Worm (Caenorhabditis elegans) whole organism, late embryonic: ENCODE data around the gene clec-218.

Source experiments
- C38D4.7 ChIP-seq: fragments of 200-800 bp; sonication (Bioruptor generic); optimal IDR thresholded peaks from 2 replicates; lab custom pipeline; 2018; ENCODE audit warnings: mild to moderate bottlenecking, missing genetic modification characterization, moderate library complexity, missing compliant biosample characterization
- F13H6.1 ChIP-seq: sonication (generic microtip); optimal IDR thresholded peaks from 2 replicates; lab custom pipeline; 2016; ENCODE audit warnings: missing genetic modification characterization, missing compliant biosample characterization
- K02D7.2 ChIP-seq: sonication (generic microtip); optimal IDR thresholded peaks from 2 replicates; lab custom pipeline; 2017; ENCODE audit warnings: mild to moderate bottlenecking, missing genetic modification characterization, missing compliant biosample characterization
- T23F11.4 ChIP-seq: fragments of 200-800 bp; sonication (Bioruptor generic); optimal IDR thresholded peaks from 2 replicates; lab custom pipeline; 2018; ENCODE audit warnings: mild to moderate bottlenecking, missing genetic modification characterization, missing compliant biosample characterization
- Y22D7AL.16 ChIP-seq: sonication (generic microtip); optimal IDR thresholded peaks from 2 replicates; lab custom pipeline; 2016; ENCODE audit warnings: missing genetic modification characterization, missing compliant biosample characterization
- ama-1 ChIP-seq: fragments of 150-350 bp; optimal IDR thresholded peaks from 2 replicates; lab custom pipeline; 2014
- ceh-14 ChIP-seq: sonication (generic microtip); optimal IDR thresholded peaks from 2 replicates; lab custom pipeline; 2016; ENCODE audit warnings: missing genotype, missing genetic modification characterization, missing compliant biosample characterization
- ceh-18 ChIP-seq: sonication (generic microtip); optimal IDR thresholded peaks from 2 replicates; lab custom pipeline; 2016; ENCODE audit warnings: missing genetic modification characterization, missing compliant biosample characterization
- ceh-22 ChIP-seq: sonication (generic microtip); optimal IDR thresholded peaks from 2 replicates; lab custom pipeline; 2017; ENCODE audit warnings: missing biosample characterization, missing genetic modification characterization
- ceh-31 ChIP-seq: sonication (generic microtip); optimal IDR thresholded peaks from 2 replicates; lab custom pipeline; 2016; ENCODE audit warnings: missing genetic modification characterization, missing compliant biosample characterization
- ceh-34 ChIP-seq: sonication (generic microtip); optimal IDR thresholded peaks from 2 replicates; lab custom pipeline; 2016; ENCODE audit warnings: mild to moderate bottlenecking, missing genetic modification characterization, missing compliant biosample characterization
- ceh-48 ChIP-seq: sonication (generic microtip); optimal IDR thresholded peaks from 2 replicates; lab custom pipeline; 2016; ENCODE audit warnings: missing genetic modification characterization, inconsistent platforms, missing compliant biosample characterization
- dve-1 ChIP-seq: sonication (generic microtip); optimal IDR thresholded peaks from 2 replicates; lab custom pipeline; 2017; ENCODE audit warnings: antibody characterized with exemption, mild to moderate bottlenecking, missing genetic modification characterization, missing compliant biosample characterization
- elt-2 ChIP-seq: sonication (generic microtip); optimal IDR thresholded peaks from 2 replicates; lab custom pipeline; 2016; ENCODE audit warnings: missing genetic modification reagents, missing genetic modification characterization, missing compliant biosample characterization
- eyg-1 ChIP-seq: sonication (generic microtip); optimal IDR thresholded peaks from 2 replicates; lab custom pipeline; 2016; ENCODE audit warnings: missing genotype, missing genetic modification characterization, missing compliant biosample characterization
- fax-1 ChIP-seq: sonication (generic microtip); optimal IDR thresholded peaks from 2 replicates; lab custom pipeline; 2016; ENCODE audit warnings: missing genotype, missing genetic modification characterization, missing compliant biosample characterization
- fkh-6 ChIP-seq: sonication (generic microtip); optimal IDR thresholded peaks from 2 replicates; lab custom pipeline; 2016; ENCODE audit warnings: missing genetic modification characterization, missing compliant biosample characterization
- gmeb-2 ChIP-seq: sonication (generic microtip); optimal IDR thresholded peaks from 2 replicates; lab custom pipeline; 2016; ENCODE audit warnings: missing genetic modification characterization, inconsistent platforms, missing compliant biosample characterization
- hlh-13 ChIP-seq: fragments of 200-800 bp; sonication (Bioruptor generic); optimal IDR thresholded peaks from 2 replicates; lab custom pipeline; 2018; ENCODE audit warnings: mild to moderate bottlenecking, missing genetic modification characterization, missing compliant biosample characterization
- hlh-6 ChIP-seq: sonication (generic microtip); optimal IDR thresholded peaks from 2 replicates; lab custom pipeline; 2016; ENCODE audit warnings: missing genotype, missing genetic modification characterization, missing compliant biosample characterization
- mec-3 ChIP-seq: sonication (generic microtip); optimal IDR thresholded peaks from 2 replicates; lab custom pipeline; 2016; ENCODE audit warnings: borderline replicate concordance, missing genetic modification characterization, missing compliant biosample characterization
- nfya-1 ChIP-seq: sonication (generic microtip); optimal IDR thresholded peaks from 2 replicates; lab custom pipeline; 2017; ENCODE audit warnings: missing genetic modification characterization, mild to moderate bottlenecking, missing compliant biosample characterization, antibody characterized with exemption, moderate library complexity
- nhr-232 ChIP-seq: sonication (generic microtip); optimal IDR thresholded peaks from 2 replicates; lab custom pipeline; 2016; ENCODE audit warnings: missing genetic modification characterization, missing compliant biosample characterization
- odd-2 ChIP-seq: sonication (generic microtip); optimal IDR thresholded peaks from 2 replicates; lab custom pipeline; 2017; ENCODE audit warnings: antibody characterized with exemption, mild to moderate bottlenecking, missing genetic modification characterization, missing compliant biosample characterization
- pag-3 ChIP-seq: sonication (generic microtip); optimal IDR thresholded peaks from 2 replicates; lab custom pipeline; 2016; ENCODE audit warnings: missing compliant biosample characterization, missing genetic modification characterization, borderline replicate concordance
- pat-9 ChIP-seq: fragments of 200-800 bp; sonication (Bioruptor generic); optimal IDR thresholded peaks from 2 replicates; lab custom pipeline; 2018; ENCODE audit warnings: mild to moderate bottlenecking, missing genetic modification characterization, moderate library complexity, missing compliant biosample characterization
- pax-1 ChIP-seq: fragments of 150-350 bp; optimal IDR thresholded peaks from 2 replicates; lab custom pipeline; 2014; ENCODE audit warnings: missing biosample characterization, missing genetic modification characterization
- pha-4 ChIP-seq: fragments of 150-350 bp; optimal IDR thresholded peaks from 2 replicates; lab custom pipeline; 2018; ENCODE audit warnings: missing biosample characterization, missing genetic modification reagents, missing genetic modification characterization
- pros-1 ChIP-seq: fragments of 150-350 bp; optimal IDR thresholded peaks from 2 replicates; lab custom pipeline; 2014; ENCODE audit warnings: missing biosample characterization, missing genetic modification reagents, missing genetic modification characterization
- rnt-1 ChIP-seq: sonication (generic microtip); optimal IDR thresholded peaks from 2 replicates; lab custom pipeline; 2016; ENCODE audit warnings: missing genetic modification characterization, missing compliant biosample characterization
- sdc-2 ChIP-seq: sonication (generic microtip); optimal IDR thresholded peaks from 2 replicates; lab custom pipeline; 2016; ENCODE audit warnings: missing genotype, missing genetic modification characterization, missing compliant biosample characterization
- tbx-2 ChIP-seq: sonication (generic microtip); optimal IDR thresholded peaks from 2 replicates; lab custom pipeline; 2016; ENCODE audit warnings: missing genetic modification characterization, missing compliant biosample characterization
- tbx-7 ChIP-seq: sonication (generic microtip); optimal IDR thresholded peaks from 2 replicates; lab custom pipeline; 2016; ENCODE audit warnings: missing genotype, missing genetic modification characterization, missing compliant biosample characterization
- ttx-3 ChIP-seq: sonication (generic microtip); optimal IDR thresholded peaks from 2 replicates; lab custom pipeline; 2016; ENCODE audit warnings: missing genetic modification reagents, missing genetic modification characterization, missing compliant biosample characterization
- unc-3 ChIP-seq, 2 experiments: fragments of 200-800 bp in 1 of 2; sonication (Bioruptor generic) in 1 of 2; sonication (generic microtip) in 1 of 2; conservative IDR thresholded peaks in 1 of 2; optimal IDR thresholded peaks in 1 of 2; 2 replicates each; pipeline versions ENCODE4 v1.3.6 to Lab custom; 2016 to 2022; ENCODE audit warnings: missing compliant biosample characterization in 2 of 2, missing genetic modification characterization in 2 of 2, missing genetic modification reagents in 1 of 2
- unc-42 ChIP-seq: sonication (generic microtip); optimal IDR thresholded peaks from 2 replicates; lab custom pipeline; 2016; ENCODE audit warnings: missing genotype, missing genetic modification characterization, missing compliant biosample characterization
- unc-55 ChIP-seq: sonication (generic microtip); optimal IDR thresholded peaks from 2 replicates; lab custom pipeline; 2017; ENCODE audit warnings: missing biosample characterization, missing genetic modification reagents, missing genetic modification characterization
- unc-86 ChIP-seq: sonication (generic microtip); optimal IDR thresholded peaks from 2 replicates; lab custom pipeline; 2016; ENCODE audit warnings: missing genetic modification characterization, missing compliant biosample characterization

The clec-218 gene

ce11 chrV:8271995-8272394 is 35.7 kb upstream of the clec-218 start, which contains the start of gene asp-5:
asp-5 (plus strand) TSS chrV:8272385.
- no peak for TF ChIP-seq nhr-232
- peak; percentile 34 for TF ChIP-seq elt-2 (tag; lab: Kevin White, UChicago)
- TF ChIP-seq, all 69 proteins: peak for 1

- TF ChIP-seq unc-55 (GFP tag; lab: Kevin White, UChicago) = no peak
- no peak for TF ChIP-seq odd-2 (tag; lab: Kevin White, UChicago)
Measured at ce11 chrV:8278830-8279229, 28.9 kb upstream of the clec-218 start, which contains the start of gene str-136. str-136 (minus strand) TSS chrV:8278930.

ce11 chrV:8280770-8281169 is 27.0 kb upstream of the clec-218 start, which contains the start of gene str-135:
str-135 (minus strand) TSS chrV:8280870.
- TF ChIP-seq ceh-34 = no peak
- no peak for TF ChIP-seq unc-86 (tag; lab: Kevin White, UChicago)
- no peak for TF ChIP-seq tbx-2 (tag; lab: Kevin White, UChicago)
- TF ChIP-seq pat-9 = no peak
- no peak for TF ChIP-seq pax-1 (tag; lab: Kevin White, UChicago)
- no peak for TF ChIP-seq rnt-1 (tag; lab: Kevin White, UChicago)
- TF ChIP-seq ceh-18 = no peak
- TF ChIP-seq fax-1 (tag; lab: Kevin White, UChicago) = no peak
- TF ChIP-seq C38D4.7 (GFP tag; lab: Kevin White, UChicago) = no peak
- TF ChIP-seq ama-1 = no peak

- TF ChIP-seq nfya-1 (tag; lab: Kevin White, UChicago) = no peak
- no peak for TF ChIP-seq gmeb-2
- no peak for TF ChIP-seq unc-42 (tag; lab: Kevin White, UChicago)
- TF ChIP-seq tbx-7 = no peak
- TF ChIP-seq tbx-2 (tag; lab: Kevin White, UChicago) = no peak
- TF ChIP-seq pag-3 = no peak
- TF ChIP-seq ceh-31 (tag; lab: Kevin White, UChicago) = no peak
- TF ChIP-seq ttx-3 (tag; lab: Kevin White, UChicago) = no peak
- TF ChIP-seq pax-1 (tag; lab: Kevin White, UChicago) = no peak
- no peak for TF ChIP-seq fkh-6 (tag; lab: Kevin White, UChicago)
- TF ChIP-seq eyg-1 (tag; lab: Kevin White, UChicago) = no peak
- no peak for TF ChIP-seq hlh-13 (GFP tag; lab: Kevin White, UChicago)
- TF ChIP-seq mec-3 (tag; lab: Kevin White, UChicago) = no peak
- TF ChIP-seq, all 69 proteins: peak for 0
Measured at ce11 chrV:8281646-8282045, 26.1 kb upstream of the clec-218 start.

ce11 chrV:8282933-8283332 is 24.8 kb upstream of the clec-218 start:
- TF ChIP-seq ceh-48 = no peak
- no peak for TF ChIP-seq dve-1
- TF ChIP-seq elt-2 (tag; lab: Kevin White, UChicago) = no peak
- TF ChIP-seq ceh-18 = no peak
- no peak for TF ChIP-seq sdc-2 (tag; lab: Kevin White, UChicago)
- TF ChIP-seq tbx-2 (tag; lab: Kevin White, UChicago) = no peak
- no peak for TF ChIP-seq hlh-6 (tag; lab: Kevin White, UChicago)

ce11 chrV:8284800-8285199 is 22.9 kb upstream of the clec-218 start, which contains the start of gene slc-17.5:
slc-17.5 (minus strand) TSS chrV:8284900.
- TF ChIP-seq nhr-232 (no peak), pha-4 (tag; lab: Kevin White, UChicago) (no peak), hlh-6 (tag; lab: Kevin White, UChicago) (no peak), T23F11.4 (GFP tag; lab: Kevin White, UChicago) (no peak), ceh-14 (no peak), Y22D7AL.16 (tag; lab: Kevin White, UChicago) (no peak), pros-1 (tag; lab: Kevin White, UChicago) (no peak), K02D7.2 (no peak), unc-3 (GFP tag; conservative IDR thresholded peaks at IDR 0.05; lab: Robert Waterston, UW) (no peak), unc-3 (tag; optimal IDR thresholded peaks at IDR 0.05; lab: Kevin White, UChicago) (no peak), F13H6.1 (no peak), ceh-22 (tag; lab: Kevin White, UChicago) (no peak)
